Fruit fly (Drosophila melanogaster): ENCODE data around the gene CycJ.

CycJ gene

DNA sequence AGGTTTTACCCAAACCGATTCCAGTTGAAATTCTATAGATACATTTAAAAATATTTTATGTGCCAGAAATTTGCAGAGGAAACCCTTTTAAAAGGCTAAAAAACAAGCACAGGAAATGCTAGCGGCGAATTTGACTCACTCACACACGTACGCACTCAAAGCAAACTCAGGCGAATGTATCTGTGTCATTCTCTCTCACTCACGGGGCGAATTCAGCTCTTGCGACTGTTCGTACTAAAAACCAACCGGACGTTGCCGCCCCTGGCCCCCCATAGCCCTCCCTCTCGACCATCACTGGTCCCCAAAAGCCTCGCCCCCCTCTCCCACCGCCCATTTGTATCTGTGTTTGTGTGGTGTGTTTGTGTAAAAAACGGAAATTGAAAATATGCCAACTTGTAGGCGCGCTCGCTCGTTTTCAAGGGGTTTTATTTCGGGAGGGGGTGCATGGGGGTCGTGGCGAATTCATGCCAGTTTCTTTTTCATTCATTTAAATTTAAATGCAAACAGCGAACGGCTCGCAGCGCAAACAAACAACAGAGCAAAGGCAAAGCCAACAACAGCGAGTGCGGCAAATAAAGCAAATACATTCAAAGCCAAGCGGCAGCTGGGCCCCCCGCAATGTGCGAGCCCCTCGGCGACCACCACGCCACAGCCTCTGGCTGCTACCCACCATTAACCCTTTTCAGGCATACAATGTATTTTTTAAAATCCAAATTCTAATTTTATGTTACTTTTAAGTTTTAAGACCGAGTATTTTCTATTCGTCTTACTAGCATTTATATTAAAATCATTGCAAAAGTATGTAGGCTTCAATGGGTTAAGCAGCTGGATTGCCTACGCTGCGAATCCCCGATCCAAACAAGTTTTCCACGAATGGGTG, 47.8 kb upstream of the CycJ start (continued):
- TF ChIP-seq CG14860 (GFP tag; IDR thresholded peaks at IDR 0.05; ENCODE audit: partially characterized antibody) (no peak), knrl (GFP tag; IDR thresholded peaks at IDR 0.05; ENCODE audit: partially characterized antibody) (peak; percentile 46; the same call in 2 of the 3 replicates), CG9437 (GFP tag; optimal IDR thresholded peaks at IDR 0.05) (peak; percentile 39), Doc2 (GFP tag; IDR thresholded peaks at IDR 0.05) (no peak), Fer3 (tag; optimal IDR thresholded peaks at IDR 0.05) (peak; percentile 67), CG11398 (GFP tag; optimal IDR thresholded peaks at IDR 0.05) (peak; percentile 34), sens-2 (GFP tag; IDR thresholded peaks at IDR 0.05) (peak; percentile 58; the same call in 1 of the 2 replicates), lab (GFP tag; optimal IDR thresholded peaks at IDR 0.05) (peak; percentile 87), sd (tag; optimal IDR thresholded peaks at IDR 0.05) (peak; percentile 97), CG12769 (tag; optimal IDR thresholded peaks at IDR 0.05) (peak; percentile 96), CG7745 (tag; optimal IDR thresholded peaks at IDR 0.05) (no peak), hbn (GFP tag; IDR thresholded peaks at IDR 0.05; ENCODE audit: partially characterized antibody) (no peak), btn (GFP tag; optimal IDR thresholded peaks at IDR 0.05) (peak; percentile 40), lov (optimal IDR thresholded peaks at IDR 0.05) (no peak), lov (GFP tag; IDR thresholded peaks at IDR 0.05) (peak; percentile 66; the same call in 1 of the 3 replicates), Dbx (GFP tag; IDR thresholded peaks at IDR 0.05) (peak; percentile 83), bsh (GFP tag; optimal IDR thresholded peaks at IDR 0.05) (peak; percentile 52 to 89), Fer2 (tag; optimal IDR thresholded peaks at IDR 0.05) (peak; percentile 68), Stat92E (GFP tag; optimal IDR thresholded peaks at IDR 0.05) (no peak), CG6272 (GFP tag; IDR thresholded peaks at IDR 0.05) (peak; percentile 76), CG10267 (tag; optimal IDR thresholded peaks at IDR 0.05) (peak; percentile 33), zfh1 (GFP tag; IDR thresholded peaks at IDR 0.05) (peak; percentile 57), wek (GFP tag; optimal IDR thresholded peaks at IDR 0.05) (peak; percentile 35), YL-1 (GFP tag; optimal IDR thresholded peaks at IDR 0.05) (peak; percentile 23), cg (GFP tag; optimal IDR thresholded peaks at IDR 0.05) (peak; percentile 95), CG1603 (tag; optimal IDR thresholded peaks at IDR 0.05) (peak; percentile 55), CG10366 (GFP tag; IDR thresholded peaks at IDR 0.05) (peak; percentile 83), eve (GFP tag; optimal IDR thresholded peaks at IDR 0.05) (no peak), Hmx (GFP tag; optimal IDR thresholded peaks at IDR 0.05) (no peak), mld (GFP tag; IDR thresholded peaks at IDR 0.05; ENCODE audit: partially characterized antibody) (no peak), az2 (GFP tag; optimal IDR thresholded peaks at IDR 0.05) (peak; percentile 43), Kr (GFP tag; optimal IDR thresholded peaks at IDR 0.05) (no peak), Fer1 (GFP tag; optimal IDR thresholded peaks at IDR 0.05) (peak; percentile 82), sima (GFP tag; optimal IDR thresholded peaks at IDR 0.05) (no peak), Xbp1 (GFP tag; optimal IDR thresholded peaks at IDR 0.05) (peak; percentile 40), CG12942 (GFP tag; optimal IDR thresholded peaks at IDR 0.05) (peak; percentile 14), hth (optimal IDR thresholded peaks at IDR 0.05) (no peak), tll (GFP tag; optimal IDR thresholded peaks at IDR 0.05) (no peak), Hr3 (GFP tag; optimal IDR thresholded peaks at IDR 0.05) (peak; percentile 36), CG17361 (GFP tag; IDR thresholded peaks at IDR 0.05) (peak; percentile 53; the same call in 1 of the 3 replicates), Trl (optimal IDR thresholded peaks at IDR 0.05) (peak; percentile 70 to 88), Trl (GFP tag; optimal IDR thresholded peaks at IDR 0.05) (peak; percentile 14), CHES-1-like (GFP tag; optimal IDR thresholded peaks at IDR 0.05) (peak; percentile 69), CG31441 (GFP tag; IDR thresholded peaks at IDR 0.05) (peak; percentile 74), unc-4 (GFP tag; IDR thresholded peaks at IDR 0.05; ENCODE audit: partially characterized antibody) (peak; percentile 30; the same call in 1 of the 2 replicates), nom (GFP tag; optimal IDR thresholded peaks at IDR 0.05) (peak; percentile 64), CG14667 (GFP tag; IDR thresholded peaks at IDR 0.05) (peak; percentile 74; the same call in 1 of the 2 replicates), CG30020 (tag; optimal IDR thresholded peaks at IDR 0.05) (no peak)
